Fruit fly (Drosophila melanogaster) whole organism, wandering third instar larva: ENCODE data around the gene Sec24CD.
A peak's percentile ranks its signal among the peaks of the same experiment; 100 is the strongest.

Source experiments
- CrebA ChIP-seq: fragments of 200-800 bp; sonication (Bioruptor generic); optimal IDR thresholded peaks from 2 replicates; lab custom pipeline; 2016; ENCODE audit warnings: missing biosample characterization, mild to moderate bottlenecking, missing genetic modification characterization, borderline replicate concordance
- GATAd ChIP-seq: sonication (Bioruptor generic); optimal IDR thresholded peaks from 2 replicates; lab custom pipeline; 2016; ENCODE audit warnings: missing biosample characterization, missing genetic modification characterization
- HLH106 ChIP-seq: fragments of 200-800 bp; optimal IDR thresholded peaks from 3 replicates; lab custom pipeline; 2019; ENCODE audit warnings: missing biosample characterization, mild to moderate bottlenecking, missing genetic modification characterization, moderate library complexity
- Hnf4 ChIP-seq: fragments of 200-800 bp; sonication (Bioruptor generic); optimal IDR thresholded peaks from 2 replicates; lab custom pipeline; 2016; ENCODE audit warnings: missing biosample characterization, mild to moderate bottlenecking, missing genetic modification characterization
- Hr78 ChIP-seq: fragments of >200 bp; optimal IDR thresholded peaks from 2 replicates; lab custom pipeline; 2017; ENCODE audit warnings: missing biosample characterization, missing genetic modification characterization
- Hr83 ChIP-seq: fragments of 200-300 bp; sonication (Bioruptor generic); optimal IDR thresholded peaks from 2 replicates; lab custom pipeline; 2016; ENCODE audit warnings: missing biosample characterization, mild to moderate bottlenecking, missing genetic modification characterization, moderate library complexity; ENCODE audit not compliant: poor library complexity, severe bottlenecking
- Jra ChIP-seq: sonication (Bioruptor generic); optimal IDR thresholded peaks from 2 replicates; lab custom pipeline; 2016; ENCODE audit warnings: missing biosample characterization, missing genetic modification characterization
- Mio ChIP-seq: sonication (Bioruptor generic); optimal IDR thresholded peaks from 2 replicates; lab custom pipeline; 2016; ENCODE audit warnings: missing biosample characterization, missing genetic modification characterization
- Myc ChIP-seq: fragments of >200 bp; optimal IDR thresholded peaks from 2 replicates; lab custom pipeline; 2017
- N ChIP-seq: fragments of >200 bp; optimal IDR thresholded peaks from 2 replicates; lab custom pipeline; 2018; ENCODE audit warnings: missing biosample characterization, missing external identifiers, missing genetic modification characterization
- OdsH ChIP-seq: fragments of 200-800 bp; sonication (Bioruptor generic); optimal IDR thresholded peaks from 2 replicates; lab custom pipeline; 2016; ENCODE audit warnings: missing biosample characterization, mild to moderate bottlenecking, missing genetic modification characterization
- Rel ChIP-seq, 2 experiments: fragments of 200-800 bp; sonication (Bioruptor generic) in 1 of 2; optimal IDR thresholded peaks; 2 replicates in 1 of 2; 3 replicates in 1 of 2; lab custom pipeline; 2016 to 2019; ENCODE audit warnings: mild to moderate bottlenecking in 2 of 2, missing biosample characterization in 2 of 2, missing genetic modification characterization in 2 of 2, moderate library complexity in 1 of 2
- Sp1 ChIP-seq: fragments of 200-800 bp; sonication (Bioruptor generic); optimal IDR thresholded peaks from 3 replicates; lab custom pipeline; 2019; ENCODE audit warnings: missing biosample characterization, mild to moderate bottlenecking, missing genetic modification characterization, moderate library complexity
- Vsx2 ChIP-seq: fragments of 200-300, 225-300 bp; sonication (Bioruptor generic); optimal IDR thresholded peaks from 2 replicates; lab custom pipeline; 2018; ENCODE audit warnings: missing biosample characterization, missing genetic modification characterization; ENCODE audit not compliant: partially characterized antibody
- br ChIP-seq: fragments of 200-800 bp; sonication (Bioruptor generic); optimal IDR thresholded peaks from 2 replicates; lab custom pipeline; 2016; ENCODE audit warnings: missing biosample characterization, missing genetic modification characterization
- brk ChIP-seq: fragments of 200-800 bp; sonication (Bioruptor generic); optimal IDR thresholded peaks from 2 replicates; lab custom pipeline; 2016; ENCODE audit warnings: missing biosample characterization, mild to moderate bottlenecking, missing genetic modification characterization
- dl ChIP-seq, 2 experiments: fragments of 175-275, 200-275 bp in 1 of 2; fragments of 200-275 bp in 1 of 2; sonication (Bioruptor generic); optimal IDR thresholded peaks; lab custom pipeline; 2018; ENCODE audit warnings: mild to moderate bottlenecking in 2 of 2, missing biosample characterization in 2 of 2, missing genetic modification characterization in 2 of 2, moderate library complexity in 2 of 2; ENCODE audit not compliant: partially characterized antibody in 2 of 2, insufficient read depth in 1 of 2
- dmrt93B ChIP-seq: fragments of 200-800 bp; sonication (Bioruptor generic); optimal IDR thresholded peaks from 2 replicates; lab custom pipeline; 2018; ENCODE audit warnings: missing biosample characterization, mild to moderate bottlenecking, missing genetic modification characterization
- ey ChIP-seq: fragments of 200-800 bp; sonication (Bioruptor generic); optimal IDR thresholded peaks from 2 replicates; lab custom pipeline; 2016; ENCODE audit warnings: missing biosample characterization, missing genetic modification characterization
- foxo ChIP-seq, 2 experiments: fragments of 200-800 bp; sonication (Bioruptor generic); optimal IDR thresholded peaks; 2 replicates in 1 of 2; 3 replicates in 1 of 2; lab custom pipeline; 2016 to 2017; ENCODE audit warnings: missing biosample characterization in 2 of 2, missing genetic modification characterization in 2 of 2
- fru ChIP-seq: fragments of 200-800 bp; sonication (Bioruptor generic); optimal IDR thresholded peaks from 3 replicates; lab custom pipeline; 2016; ENCODE audit warnings: missing biosample characterization, mild to moderate bottlenecking, missing genetic modification characterization
- h ChIP-seq: fragments of 200-800 bp; sonication (Bioruptor generic); optimal IDR thresholded peaks from 3 replicates; lab custom pipeline; 2016; ENCODE audit warnings: missing biosample characterization, mild to moderate bottlenecking, missing genetic modification characterization
- jim ChIP-seq: fragments of 175-275, 200-325 bp; sonication (Bioruptor generic); optimal IDR thresholded peaks from 2 replicates; lab custom pipeline; 2016; ENCODE audit warnings: missing biosample characterization, mild to moderate bottlenecking, missing genetic modification characterization
- lola ChIP-seq: fragments of >200 bp; optimal IDR thresholded peaks from 2 replicates; lab custom pipeline; 2017; ENCODE audit warnings: missing biosample characterization, missing genetic modification characterization
- pan ChIP-seq: fragments of >200 bp; optimal IDR thresholded peaks from 2 replicates; lab custom pipeline; 2017
- psq ChIP-seq: fragments of 200-800 bp; sonication (Bioruptor generic); optimal IDR thresholded peaks from 3 replicates; lab custom pipeline; 2017; ENCODE audit warnings: missing biosample characterization, mild to moderate bottlenecking, missing genetic modification characterization, moderate library complexity
- rgr ChIP-seq: fragments of 200-800 bp; sonication (Bioruptor generic); optimal IDR thresholded peaks from 3 replicates; lab custom pipeline; 2016; ENCODE audit warnings: missing biosample characterization, mild to moderate bottlenecking, missing genetic modification characterization
- sage ChIP-seq: fragments of 200-800 bp; sonication (Bioruptor generic); optimal IDR thresholded peaks from 2 replicates; lab custom pipeline; 2016; ENCODE audit warnings: missing biosample characterization, mild to moderate bottlenecking, missing genetic modification characterization
- sv ChIP-seq: fragments of 200-800 bp; sonication (Bioruptor generic); optimal IDR thresholded peaks from 3 replicates; lab custom pipeline; 2016; ENCODE audit warnings: missing biosample characterization, missing genetic modification characterization
- tai ChIP-seq: sonication (Bioruptor generic); optimal IDR thresholded peaks from 2 replicates; lab custom pipeline; 2016; ENCODE audit warnings: missing biosample characterization, missing genetic modification characterization
- woc ChIP-seq: sonication (Bioruptor generic); optimal IDR thresholded peaks from 2 replicates; lab custom pipeline; 2016; ENCODE audit warnings: missing biosample characterization, mild to moderate bottlenecking, missing genetic modification characterization

Gene Sec24CD

DNA sequence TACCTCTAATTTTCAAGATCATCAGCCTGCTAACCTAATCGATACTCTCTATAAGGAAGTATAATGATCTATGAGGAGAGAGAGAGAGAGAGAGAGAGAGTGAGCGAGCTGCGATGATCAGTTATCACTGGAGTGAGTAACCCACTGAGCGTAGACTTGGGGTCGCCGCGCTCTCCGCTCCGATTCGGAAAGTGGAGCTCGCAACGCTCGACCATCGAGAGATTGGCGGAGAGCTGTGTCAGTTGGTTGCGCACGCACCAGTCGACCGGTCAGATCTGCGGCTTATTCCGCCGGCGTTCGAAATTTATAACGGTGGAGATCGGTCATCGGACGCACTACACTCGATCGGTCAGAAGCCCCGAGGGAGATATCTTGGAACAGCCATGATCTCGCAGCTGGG, 5.5 kb upstream of the Sec24CD start, which contains the start of gene CG4267 (continued):
- no peak for TF ChIP-seq lola (GFP tag; lab: Kevin White, UChicago)

DNA sequence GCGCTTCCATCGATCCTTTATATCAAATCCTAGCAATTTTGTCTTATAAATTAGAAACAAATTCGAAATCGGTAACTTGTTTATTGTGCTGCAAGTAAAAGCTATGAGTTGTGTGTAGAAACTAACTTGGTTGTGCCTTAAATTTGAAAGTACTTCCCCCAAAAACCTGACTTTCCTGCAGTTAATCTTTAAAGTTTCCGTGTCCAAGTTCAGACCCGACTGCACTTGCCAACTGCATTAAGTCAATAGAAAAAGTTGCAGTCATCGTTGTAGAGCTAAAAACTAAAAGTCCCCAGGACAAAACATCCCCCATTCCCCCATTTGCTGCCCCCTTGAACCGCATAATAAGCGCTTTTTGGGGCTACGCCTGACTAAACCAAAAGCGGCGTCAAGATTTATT, 3.8 kb upstream of the Sec24CD start, which contains the start of gene Tengl1:
Gene Tengl1, minus strand, starts transcription at position 101 of the 400 bp plus-strand sequence.
- TF ChIP-seq sage (no peak), Mio (no peak), psq (GFP tag; lab: Kevin White, UChicago) (no peak), h (no peak), OdsH (GFP tag; lab: Kevin White, UChicago) (no peak), Hr83 (GFP tag; lab: Kevin White, UChicago) (no peak), GATAd (no peak), CrebA (GFP tag; lab: Kevin White, UChicago) (no peak), HLH106 (tag; lab: Kevin White, UChicago) (no peak), Hr78 (GFP tag; lab: Kevin White, UChicago) (no peak), sv (no peak), dl (GFP tag; optimal IDR thresholded peaks at IDR 0.05; lab: Kevin White, UChicago; ENCODE audit: insufficient read depth in 1 of 2, partially characterized antibody in 2 of 2) (no peak), foxo (GFP tag; optimal IDR thresholded peaks at IDR 0.05; lab: Kevin White, UChicago) (no peak), woc (GFP tag; lab: Kevin White, UChicago) (no peak)

DNA sequence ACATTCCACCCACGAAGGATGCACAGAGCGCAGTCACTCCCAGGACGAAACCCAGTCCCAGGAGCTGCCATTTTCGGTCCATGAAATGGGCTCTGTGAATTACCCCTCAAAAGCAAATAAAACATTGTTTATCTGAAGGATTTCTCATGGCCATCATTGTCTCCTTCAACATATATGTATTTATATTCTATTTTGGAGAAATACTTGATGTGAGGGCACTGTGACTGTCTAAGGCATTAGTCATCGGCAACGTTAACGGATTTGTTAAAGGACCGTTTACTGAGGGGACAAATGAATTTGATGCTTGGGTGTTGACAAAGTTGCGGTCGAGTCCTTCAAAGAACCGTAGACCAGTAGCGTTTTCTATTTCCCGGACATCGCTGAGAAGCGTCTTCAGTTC, 2.6 kb upstream of the Sec24CD start, which contains the start of gene Tengl2:
Gene Tengl2, minus strand, starts transcription at position 101 of the 400 bp plus-strand sequence.
- TF ChIP-seq woc (GFP tag; lab: Kevin White, UChicago) (no peak), lola (GFP tag; lab: Kevin White, UChicago) (no peak), Sp1 (no peak), sv (no peak), rgr (GFP tag; lab: Kevin White, UChicago) (no peak), Vsx2 (GFP tag; lab: Kevin White, UChicago) (no peak), HLH106 (tag; lab: Kevin White, UChicago) (no peak), sage (no peak), pan (no peak), jim (GFP tag; lab: Kevin White, UChicago) (no peak), psq (GFP tag; lab: Kevin White, UChicago) (no peak)

DNA sequence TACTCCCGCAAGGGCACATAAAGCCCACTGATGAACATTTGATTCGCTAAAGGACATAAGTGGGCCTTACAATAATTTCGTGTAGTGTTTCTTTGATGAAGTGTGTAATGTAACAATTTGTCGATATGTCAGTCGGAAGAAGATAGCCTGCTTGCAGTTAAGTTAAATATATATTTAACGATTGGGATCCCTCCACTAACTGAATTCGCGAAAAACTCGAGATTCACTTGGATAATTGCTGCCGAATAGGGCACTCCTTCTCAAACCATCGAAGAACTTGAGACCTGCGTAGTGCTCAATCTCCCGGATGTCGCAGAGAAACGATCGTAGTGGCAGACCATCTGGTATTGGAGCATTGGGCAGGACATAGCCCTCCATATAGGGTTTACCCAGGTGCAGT, 1.5 kb upstream of the Sec24CD start, which contains the start of gene Tengl3:
Gene Tengl3, minus strand, starts transcription at position 101 of the 400 bp plus-strand sequence.
- no peak for TF ChIP-seq HLH106 (tag; lab: Kevin White, UChicago)

DNA sequence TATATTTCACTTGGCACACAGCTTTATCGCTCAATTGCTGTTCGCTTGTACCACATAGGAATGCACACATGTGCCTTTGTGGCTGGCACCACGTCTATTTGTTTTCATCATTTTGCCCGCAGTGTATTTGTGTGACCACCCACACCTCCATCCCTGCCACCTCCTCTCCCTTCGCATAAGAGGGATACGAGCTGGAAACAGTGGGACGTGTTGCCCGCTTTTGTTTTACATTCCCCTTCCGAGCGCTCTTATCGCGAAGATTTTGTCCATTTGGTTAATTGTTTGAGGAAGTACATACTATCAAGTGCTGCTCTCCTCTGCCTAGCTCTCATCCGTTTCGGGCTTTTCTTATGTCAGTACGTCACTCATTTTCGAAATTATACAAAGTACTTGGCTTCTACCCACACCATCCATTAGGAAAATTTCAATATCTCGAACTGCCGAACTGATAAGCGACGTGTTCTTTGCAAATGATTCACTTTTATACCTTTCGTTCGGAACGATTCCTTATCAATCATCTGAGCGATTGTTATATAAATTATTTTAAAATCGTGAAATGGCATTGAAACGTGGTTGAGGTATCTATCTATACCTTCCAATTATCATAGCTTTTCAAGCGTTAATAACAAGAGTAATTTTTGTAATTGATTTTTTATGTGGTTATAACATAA, 8.3 kb downstream of the Sec24CD start:
- peak; percentile 42 for TF ChIP-seq h
- TF ChIP-seq psq (GFP tag; lab: Kevin White, UChicago): peak; percentile 52
- peak; percentile 7 for TF ChIP-seq Hr83 (GFP tag; lab: Kevin White, UChicago)
- TF ChIP-seq pan: no peak
- TF ChIP-seq Rel (GFP tag; optimal IDR thresholded peaks at IDR 0.05; lab: Kevin White, UChicago): no peak
- TF ChIP-seq Rel (tag; optimal IDR thresholded peaks at IDR 0.05; lab: Kevin White, UChicago): peak; percentile 16

DNA sequence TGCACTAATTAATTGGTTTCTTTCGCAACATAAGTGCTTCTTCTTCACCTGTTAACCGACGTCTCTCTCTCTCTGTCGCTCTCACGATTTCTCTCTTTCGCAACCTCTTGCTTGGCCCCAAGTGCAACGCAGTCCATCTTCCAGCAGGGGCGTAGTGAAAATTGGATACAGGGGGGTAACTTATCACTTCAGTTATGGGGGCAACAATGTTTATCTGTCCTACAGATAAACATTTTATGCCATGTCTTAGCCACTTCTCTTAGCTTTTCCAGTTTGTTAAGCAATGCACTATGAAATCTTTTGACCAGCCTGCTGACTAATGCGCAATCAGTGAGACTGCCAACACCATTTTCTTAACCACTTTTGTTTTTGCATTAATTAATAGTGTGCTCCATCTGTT, 9.3 kb downstream of the Sec24CD start:
- TF ChIP-seq dmrt93B (no peak), psq (GFP tag; lab: Kevin White, UChicago) (peak; percentile 16), rgr (GFP tag; lab: Kevin White, UChicago) (peak; percentile 76), Hnf4 (GFP tag; lab: Kevin White, UChicago) (peak; percentile 79), brk (peak; percentile 52), pan (no peak), Hr83 (GFP tag; lab: Kevin White, UChicago) (peak; percentile 10), fru (peak; percentile 63), Sp1 (peak; percentile 38), ey (GFP tag; lab: Kevin White, UChicago) (peak; percentile 66), foxo (GFP tag; optimal IDR thresholded peaks at IDR 0.05; lab: Kevin White, UChicago) (peak in 1 of 2 experiments; percentile 72), sv (no peak), tai (no peak), N (GFP tag; lab: Kevin White, UChicago) (no peak), Jra (peak; percentile 45), Myc (lab: Kevin White, UChicago) (no peak), sage (peak; percentile 4), br (GFP tag; lab: Kevin White, UChicago) (peak; percentile 75), HLH106 (tag; lab: Kevin White, UChicago) (peak; percentile 46), OdsH (GFP tag; lab: Kevin White, UChicago) (peak; percentile 78), h (peak; percentile 63)
- TF ChIP-seq, all 38 proteins: peak for 15
